Fruit fly (Drosophila melanogaster): ENCODE measurements around the gene CG31274.

CG31274 gene

dm6 chr3R:16948667-16949066 is 44.1 kb upstream of the CG31274 start (continued):
- TF ChIP-seq CG4424 (GFP tag; optimal IDR thresholded peaks at IDR 0.05) (peak; percentile 25), HLH3B (GFP tag; IDR thresholded peaks at IDR 0.05) (0 out of 2 replicates have a peak, but pooled peaks have one; percentile 19), CG10543 (GFP tag; optimal IDR thresholded peaks at IDR 0.05) (peak; percentile 27), CG32532 (GFP tag; IDR thresholded peaks at IDR 0.05) (peak; percentile 47), HLH4C (GFP tag; IDR thresholded peaks at IDR 0.05; ENCODE audit: partially characterized antibody) (0 out of 3 replicates have a peak, but pooled peaks have one; percentile 34), CG9797 (GFP tag; optimal IDR thresholded peaks at IDR 0.05) (no peak), sima (GFP tag; optimal IDR thresholded peaks at IDR 0.05) (no peak), Optix (GFP tag; IDR thresholded peaks at IDR 0.05) (0 out of 3 replicates have a peak, but pooled peaks have one; percentile 48), CG8944 (GFP tag; optimal IDR thresholded peaks at IDR 0.05) (peak; percentile 8), ewg (GFP tag; optimal IDR thresholded peaks at IDR 0.05) (peak; percentile 63), CG9609 (GFP tag; optimal IDR thresholded peaks at IDR 0.05) (peak; percentile 15), Abd-B (GFP tag; optimal IDR thresholded peaks at IDR 0.05) (peak; percentile 65), CG2889 (GFP tag; IDR thresholded peaks at IDR 0.05) (peak; percentile 48; the same call in 1 of the 3 replicates), Aef1 (GFP tag; IDR thresholded peaks at IDR 0.05) (no peak), Hr51 (GFP tag; optimal IDR thresholded peaks at IDR 0.05) (no peak), Trl (optimal IDR thresholded peaks at IDR 0.05) (peak in 1 of 2 experiments; percentile 5), Trl (GFP tag; optimal IDR thresholded peaks at IDR 0.05) (no peak), scrt (GFP tag; optimal IDR thresholded peaks at IDR 0.05) (no peak), Xrp1 (GFP tag; IDR thresholded peaks at IDR 0.05) (peak; percentile 32; the same call in 1 of the 2 replicates), tgo (GFP tag; IDR thresholded peaks at IDR 0.05) (peak; percentile 31; the same call in 1 of the 3 replicates), kni (GFP tag; optimal IDR thresholded peaks at IDR 0.05) (peak; percentile 54), CG34224 (GFP tag; IDR thresholded peaks at IDR 0.05; ENCODE audit: partially characterized antibody) (0 out of 3 replicates have a peak, but pooled peaks have one; percentile 13), ttk (GFP tag; IDR thresholded peaks at IDR 0.05) (peak; percentile 41; the same call in 1 of the 2 replicates), cad (GFP tag; optimal IDR thresholded peaks at IDR 0.05) (peak; percentile 57), CG16779 (GFP tag; IDR thresholded peaks at IDR 0.05) (no peak), slbo (GFP tag; IDR thresholded peaks at IDR 0.05) (peak; percentile 57), Hmr (GFP tag; optimal IDR thresholded peaks at IDR 0.05) (no peak), CG10147 (GFP tag; optimal IDR thresholded peaks at IDR 0.05) (no peak), luna (GFP tag; optimal IDR thresholded peaks at IDR 0.05) (no peak), chinmo (GFP tag; IDR thresholded peaks at IDR 0.05; ENCODE audit: partially characterized antibody) (peak; percentile 70; the same call in 2 of the 4 replicates), chm (GFP tag; IDR thresholded peaks at IDR 0.05) (peak; percentile 59; the same call in 1 of the 2 replicates), zen2 (GFP tag; IDR thresholded peaks at IDR 0.05; ENCODE audit: partially characterized antibody) (no peak), CG2116 (GFP tag; optimal IDR thresholded peaks at IDR 0.05) (peak; percentile 1), Adf1 (GFP tag; IDR thresholded peaks at IDR 0.05) (peak; percentile 98), CG10366 (GFP tag; IDR thresholded peaks at IDR 0.05) (peak; percentile 47), pb (GFP tag; optimal IDR thresholded peaks at IDR 0.05) (peak; percentile 51), z (GFP tag; IDR thresholded peaks at IDR 0.05) (peak; percentile 59; the same call in 1 of the 3 replicates), CG17829 (tag; optimal IDR thresholded peaks at IDR 0.05) (no peak), kah (GFP tag; optimal IDR thresholded peaks at IDR 0.05) (no peak), chif (GFP tag; optimal IDR thresholded peaks at IDR 0.05) (no peak), crc (GFP tag; optimal IDR thresholded peaks at IDR 0.05) (no peak), CG11695 (GFP tag; IDR thresholded peaks at IDR 0.05) (0 out of 3 replicates have a peak, but pooled peaks have one; percentile 26), ci (GFP tag; IDR thresholded peaks at IDR 0.05) (peak; percentile 71; the same call in 2 of the 3 replicates), CG11456 (GFP tag; IDR thresholded peaks at IDR 0.05) (peak; percentile 65; the same call in 1 of the 3 replicates), NfI (GFP tag; optimal IDR thresholded peaks at IDR 0.05) (no peak), PHDP (tag; optimal IDR thresholded peaks at IDR 0.05) (no peak), Hmx (GFP tag; optimal IDR thresholded peaks at IDR 0.05) (no peak), HmgD (GFP tag; optimal IDR thresholded peaks at IDR 0.05) (peak; percentile 71), lov (optimal IDR thresholded peaks at IDR 0.05) (no peak), lov (GFP tag; IDR thresholded peaks at IDR 0.05) (0 out of 3 replicates have a peak, but pooled peaks have one; percentile 26), mam (GFP tag; optimal IDR thresholded peaks at IDR 0.05) (no peak)
